Fruit fly (Drosophila melanogaster) whole organism, embryonic: Measurements from ENCODE around the gene TotM.

Experiments
- CG11398 ChIP-seq: fragments of 200-800 bp; sonication (Bioruptor generic); optimal IDR thresholded peaks from 2 replicates; lab custom pipeline; 2016; ENCODE audit warnings: missing biosample characterization, missing genetic modification characterization
- CG11723 ChIP-seq: fragments of 200-800 bp; sonication (Bioruptor generic); optimal IDR thresholded peaks from 2 replicates; lab custom pipeline; 2017; ENCODE audit warnings: missing biosample characterization, mild to moderate bottlenecking, missing genetic modification characterization
- CG12391 ChIP-seq: fragments of 200-800 bp; sonication (Bioruptor generic); optimal IDR thresholded peaks from 3 replicates; lab custom pipeline; 2018; ENCODE audit warnings: missing biosample characterization, mild to moderate bottlenecking, missing genetic modification characterization, moderate library complexity
- CG14014 ChIP-seq: fragments of 200-800 bp; sonication (Bioruptor generic); IDR thresholded peaks from 2 replicates; pipeline ENCODE4 v1.3.6; 2022; ENCODE audit warnings: missing biosample characterization, missing genetic modification characterization
- CG17912 ChIP-seq: fragments of 200-800 bp; sonication (Bioruptor generic); optimal IDR thresholded peaks from 2 replicates; lab custom pipeline; 2018; ENCODE audit warnings: missing biosample characterization, mild to moderate bottlenecking, missing genetic modification characterization
- CG18011 ChIP-seq: fragments of 200-800 bp; sonication (Bioruptor generic); optimal IDR thresholded peaks from 2 replicates; lab custom pipeline; 2017; ENCODE audit warnings: missing biosample characterization, missing genetic modification characterization, mild to moderate bottlenecking, moderate library complexity, missing genotype
- CG18599 ChIP-seq: fragments of 200-800 bp; sonication (Bioruptor generic); optimal IDR thresholded peaks from 3 replicates; lab custom pipeline; 2017; ENCODE audit warnings: missing biosample characterization, missing genetic modification characterization, mild to moderate bottlenecking, moderate library complexity, missing genetic modification reagents
- CG31441 ChIP-seq: fragments of 200-800 bp; sonication (Bioruptor generic); IDR thresholded peaks from 2 replicates; pipeline ENCODE4 v1.3.6; 2022; ENCODE audit warnings: missing biosample characterization, missing genetic modification characterization
- CG3838 ChIP-seq: fragments of 200-800 bp; sonication (Bioruptor generic); optimal IDR thresholded peaks from 3 replicates; lab custom pipeline; 2016; ENCODE audit warnings: missing biosample characterization, missing genetic modification characterization
- CG6272 ChIP-seq: fragments of 200-800 bp; sonication (Bioruptor generic); IDR thresholded peaks from 2 replicates; pipeline ENCODE4 v1.3.6; 2022; ENCODE audit warnings: missing biosample characterization, missing genetic modification characterization
- CG6765 ChIP-seq: fragments of 200-800 bp; sonication (Bioruptor generic); optimal IDR thresholded peaks from 3 replicates; lab custom pipeline; 2017; ENCODE audit warnings: missing biosample characterization, mild to moderate bottlenecking, missing genetic modification characterization
- CG7786 ChIP-seq: fragments of 200-800 bp; sonication (Bioruptor generic); optimal IDR thresholded peaks from 2 replicates; lab custom pipeline; 2016; ENCODE audit warnings: missing biosample characterization, missing genetic modification characterization
- CG7963 ChIP-seq: fragments of 200-800 bp; sonication (Bioruptor generic); IDR thresholded peaks from 3 replicates; pipeline ENCODE4 v1.3.6; 2022; ENCODE audit warnings: missing biosample characterization, missing genetic modification characterization; ENCODE audit not compliant: partially characterized antibody
- CG8478 ChIP-seq: fragments of >200 bp; optimal IDR thresholded peaks from 2 replicates; lab custom pipeline; 2018
- CG8944 ChIP-seq: fragments of 200-800 bp; sonication (Bioruptor generic); optimal IDR thresholded peaks from 3 replicates; lab custom pipeline; 2016; ENCODE audit warnings: missing biosample characterization, missing genetic modification characterization
- CHES-1-like ChIP-seq: fragments of 200-800 bp; sonication (Bioruptor generic); optimal IDR thresholded peaks from 2 replicates; lab custom pipeline; 2016; ENCODE audit warnings: missing biosample characterization, missing genetic modification characterization
- D19A ChIP-seq: fragments of 200-800 bp; optimal IDR thresholded peaks from 3 replicates; lab custom pipeline; 2019; ENCODE audit warnings: missing biosample characterization, mild to moderate bottlenecking, missing genetic modification characterization, moderate library complexity
- GATAe ChIP-seq: fragments of 200-800 bp; sonication (Bioruptor generic); conservative IDR thresholded peaks from 2 replicates; pipeline ENCODE4 v1.3.6; 2022; ENCODE audit warnings: missing biosample characterization, missing genetic modification characterization
- HmgZ ChIP-seq: fragments of 200-800 bp; sonication (Bioruptor generic); optimal IDR thresholded peaks from 2 replicates; lab custom pipeline; 2018; ENCODE audit warnings: missing biosample characterization, mild to moderate bottlenecking, missing genetic modification characterization
- Med ChIP-seq: fragments of 200-800 bp; sonication (Bioruptor generic); peaks from one replicate; lab custom pipeline; 2016; ENCODE audit warnings: missing biosample characterization, missing genetic modification characterization, mild to moderate bottlenecking, inconsistent platforms, moderate library complexity
- Nf-YA ChIP-seq: fragments of 200-800 bp; sonication (Bioruptor generic); IDR thresholded peaks from 2 replicates; pipeline ENCODE4 v1.3.6; 2022; ENCODE audit warnings: missing biosample characterization, missing genetic modification characterization
- Sry-β ChIP-seq: fragments of 200-800 bp; sonication (Bioruptor generic); optimal IDR thresholded peaks from 2 replicates; lab custom pipeline; 2018; ENCODE audit warnings: missing biosample characterization, mild to moderate bottlenecking, missing genetic modification characterization, moderate library complexity
- Usf ChIP-seq: fragments of 200-800 bp; sonication (Bioruptor generic); optimal IDR thresholded peaks from 2 replicates; lab custom pipeline; 2017; ENCODE audit warnings: missing genotype, missing biosample characterization, missing genetic modification characterization
- Xbp1 ChIP-seq: fragments of 200-800 bp; sonication (Bioruptor generic); optimal IDR thresholded peaks from 3 replicates; lab custom pipeline; 2016; ENCODE audit warnings: missing biosample characterization, mild to moderate bottlenecking, missing genetic modification characterization
- al ChIP-seq: fragments of 200-800 bp; sonication (Bioruptor generic); IDR thresholded peaks from 2 replicates; pipeline ENCODE4 v1.3.6; 2022; ENCODE audit warnings: missing biosample characterization, missing genetic modification characterization
- aop ChIP-seq: fragments of 200-800 bp; sonication (Bioruptor generic); IDR thresholded peaks from 2 replicates; pipeline ENCODE4 v1.3.6; 2022; ENCODE audit warnings: missing biosample characterization, missing genetic modification characterization
- ara ChIP-seq: fragments of 200-800 bp; sonication (Bioruptor generic); IDR thresholded peaks from 2 replicates; pipeline ENCODE4 v1.3.6; 2022; ENCODE audit warnings: missing biosample characterization, missing genetic modification characterization
- ash1 ChIP-seq: fragments of 200-800 bp; sonication (Bioruptor generic); optimal IDR thresholded peaks from 2 replicates; lab custom pipeline; 2018; ENCODE audit warnings: missing biosample characterization, mild to moderate bottlenecking, missing genetic modification characterization
- caup ChIP-seq: fragments of 200-800 bp; sonication (Bioruptor generic); optimal IDR thresholded peaks from 3 replicates; lab custom pipeline; 2017; ENCODE audit warnings: missing biosample characterization, mild to moderate bottlenecking, missing genetic modification characterization, moderate library complexity; ENCODE audit not compliant: severe bottlenecking
- chn ChIP-seq: fragments of 200-800 bp; sonication (Bioruptor generic); optimal IDR thresholded peaks from 2 replicates; lab custom pipeline; 2016; ENCODE audit warnings: missing biosample characterization, missing genetic modification characterization
- da ChIP-seq: fragments of 200-800 bp; sonication (Bioruptor generic); optimal IDR thresholded peaks from 2 replicates; lab custom pipeline; 2016; ENCODE audit warnings: missing biosample characterization, missing genetic modification characterization
- esg ChIP-seq: fragments of 200-800 bp; sonication (Bioruptor generic); conservative IDR thresholded peaks from 2 replicates; pipeline ENCODE4 v1.3.6; 2022; ENCODE audit warnings: missing biosample characterization, missing genetic modification characterization
- fd102C ChIP-seq: fragments of 200-800 bp; sonication (Bioruptor generic); optimal IDR thresholded peaks from 2 replicates; lab custom pipeline; 2018; ENCODE audit warnings: missing biosample characterization, mild to moderate bottlenecking, missing genetic modification characterization, moderate library complexity
- fd64A ChIP-seq: fragments of 200-800 bp; sonication (Bioruptor generic); optimal IDR thresholded peaks from 3 replicates; lab custom pipeline; 2018; ENCODE audit warnings: missing biosample characterization, mild to moderate bottlenecking, missing genetic modification characterization
- ftz-f1 ChIP-seq: fragments of 200-800 bp; sonication (Bioruptor generic); optimal IDR thresholded peaks from 2 replicates; lab custom pipeline; 2016; ENCODE audit warnings: missing biosample characterization, missing genetic modification characterization
- gfzf ChIP-seq: fragments of 200-800 bp; sonication (Bioruptor generic); optimal IDR thresholded peaks from 2 replicates; lab custom pipeline; 2016; ENCODE audit warnings: missing biosample characterization, mild to moderate bottlenecking, missing genetic modification characterization, moderate library complexity
- lilli ChIP-seq: fragments of 200-800 bp; sonication (Bioruptor generic); optimal IDR thresholded peaks from 3 replicates; lab custom pipeline; 2016; ENCODE audit warnings: missing biosample characterization, missing genetic modification characterization
- oc ChIP-seq: fragments of 200-800 bp; sonication (Bioruptor generic); optimal IDR thresholded peaks from 2 replicates; lab custom pipeline; 2018; ENCODE audit warnings: missing biosample characterization, mild to moderate bottlenecking, missing genetic modification characterization, moderate library complexity
- pb ChIP-seq: fragments of 200-800 bp; sonication (Bioruptor generic); optimal IDR thresholded peaks from 3 replicates; lab custom pipeline; 2016; ENCODE audit warnings: missing biosample characterization, missing genetic modification characterization
- sob ChIP-seq: fragments of 200-800 bp; sonication (Bioruptor generic); IDR thresholded peaks from 2 replicates; pipeline ENCODE4 v1.3.6; 2022; ENCODE audit warnings: missing biosample characterization, missing genetic modification characterization
- stc ChIP-seq: fragments of 200-800 bp; sonication (Bioruptor generic); IDR thresholded peaks from 2 replicates; pipeline ENCODE4 v1.3.6; 2022; ENCODE audit warnings: missing biosample characterization, missing genetic modification characterization
- trh ChIP-seq: fragments of 200-800 bp; sonication (Bioruptor generic); optimal IDR thresholded peaks from 2 replicates; lab custom pipeline; 2016; ENCODE audit warnings: missing biosample characterization, missing genetic modification characterization
- unc-4 ChIP-seq: fragments of 200-800 bp; sonication (Bioruptor generic); IDR thresholded peaks from 2 replicates; pipeline ENCODE4 v1.3.6; 2022; ENCODE audit warnings: missing biosample characterization, missing genetic modification characterization; ENCODE audit not compliant: partially characterized antibody

TotM gene

dm6 chr2L:5326414-5327265, 3.0 kb upstream of the TotM start, which contains the start of the genes Ncoa6 and cype (continued):
- TF ChIP-seq gfzf (GFP tag; lab: Kevin White, UChicago) (peak; percentile 80), unc-4 (GFP tag; lab: Robert Waterston, UW) (peak; percentile 81), aop (GFP tag; lab: Robert Waterston, UW) (no peak), CG18011 (GFP tag; lab: Kevin White, UChicago) (no peak), CG6765 (GFP tag; lab: Kevin White, UChicago) (no peak), chn (GFP tag; lab: Kevin White, UChicago) (peak; percentile 6), stc (no peak), CG6272 (GFP tag; lab: Robert Waterston, UW) (0 out of 2 replicates have a peak, but pooled peaks have one; percentile 4), CG14014 (GFP tag; lab: Robert Waterston, UW) (0 out of 2 replicates have a peak, but pooled peaks have one; percentile 21), CHES-1-like (GFP tag; lab: Kevin White, UChicago) (no peak), Med (peak; percentile 79), D19A (peak; percentile 46), GATAe (GFP tag; lab: Robert Waterston, UW) (no peak), Xbp1 (GFP tag; lab: Kevin White, UChicago) (peak; percentile 63), sob (GFP tag; lab: Robert Waterston, UW) (0 out of 2 replicates have a peak, but pooled peaks have one; percentile 40), Usf (no peak), CG3838 (GFP tag; lab: Kevin White, UChicago) (no peak), CG17912 (GFP tag; lab: Kevin White, UChicago) (no peak), oc (tag; lab: Kevin White, UChicago) (no peak), CG12391 (tag; lab: Kevin White, UChicago) (peak; percentile 73), Sry-β (no peak), CG8944 (GFP tag; lab: Kevin White, UChicago) (no peak), CG11723 (GFP tag; lab: Kevin White, UChicago) (no peak), pb (GFP tag; lab: Kevin White, UChicago) (no peak), fd102C (GFP tag; lab: Kevin White, UChicago) (no peak), CG18599 (GFP tag; lab: Kevin White, UChicago) (peak; percentile 49), CG7963 (0 out of 3 replicates have a peak, but pooled peaks have one; percentile 36), ftz-f1 (GFP tag; lab: Kevin White, UChicago) (no peak), esg (GFP tag; lab: Robert Waterston, UW) (peak; percentile 41; the same call in 1 of the 2 replicates), fd64A (GFP tag; lab: Kevin White, UChicago) (no peak), CG7786 (GFP tag; lab: Kevin White, UChicago) (no peak), ash1 (GFP tag; lab: Kevin White, UChicago) (no peak), HmgZ (tag; lab: Kevin White, UChicago) (no peak), da (GFP tag; lab: Kevin White, UChicago) (no peak), caup (GFP tag; lab: Kevin White, UChicago) (peak; percentile 4), lilli (GFP tag; lab: Kevin White, UChicago) (peak; percentile 45), al (GFP tag; lab: Robert Waterston, UW) (peak; percentile 43; the same call in 1 of the 2 replicates), trh (no peak), CG8478 (lab: Kevin White, UChicago) (no peak), CG31441 (peak; percentile 62), ara (GFP tag; lab: Robert Waterston, UW) (peak; percentile 49; the same call in 1 of the 2 replicates), Nf-YA (GFP tag; lab: Robert Waterston, UW) (no peak; the same call in 1 of the 2 replicates), CG11398 (GFP tag; lab: Kevin White, UChicago) (no peak)
